Worm (Caenorhabditis elegans) whole organism, late embryonic: ENCODE results near the gene attf-2.

Source experiments
- C08G9.2 ChIP-seq: sonication (generic microtip); optimal IDR thresholded peaks from 2 replicates; lab custom pipeline; 2016; ENCODE audit warnings: mild to moderate bottlenecking, missing genetic modification characterization, moderate library complexity, missing compliant biosample characterization
- F13H6.1 ChIP-seq: sonication (generic microtip); optimal IDR thresholded peaks from 2 replicates; lab custom pipeline; 2016; ENCODE audit warnings: missing genetic modification characterization, missing compliant biosample characterization
- K02D7.2 ChIP-seq: sonication (generic microtip); optimal IDR thresholded peaks from 2 replicates; lab custom pipeline; 2017; ENCODE audit warnings: mild to moderate bottlenecking, missing genetic modification characterization, missing compliant biosample characterization
- T23F11.4 ChIP-seq: fragments of 200-800 bp; sonication (Bioruptor generic); optimal IDR thresholded peaks from 2 replicates; lab custom pipeline; 2018; ENCODE audit warnings: mild to moderate bottlenecking, missing genetic modification characterization, missing compliant biosample characterization
- Y22D7AL.16 ChIP-seq: sonication (generic microtip); optimal IDR thresholded peaks from 2 replicates; lab custom pipeline; 2016; ENCODE audit warnings: missing genetic modification characterization, missing compliant biosample characterization
- ahr-1 ChIP-seq: sonication (generic microtip); optimal IDR thresholded peaks from 2 replicates; lab custom pipeline; 2016; ENCODE audit warnings: missing genetic modification characterization, missing compliant biosample characterization
- ama-1 ChIP-seq: fragments of 150-350 bp; optimal IDR thresholded peaks from 2 replicates; lab custom pipeline; 2014
- ceh-14 ChIP-seq: sonication (generic microtip); optimal IDR thresholded peaks from 2 replicates; lab custom pipeline; 2016; ENCODE audit warnings: missing genotype, missing genetic modification characterization, missing compliant biosample characterization
- ceh-18 ChIP-seq: sonication (generic microtip); optimal IDR thresholded peaks from 2 replicates; lab custom pipeline; 2016; ENCODE audit warnings: missing genetic modification characterization, missing compliant biosample characterization
- ceh-19 ChIP-seq: fragments of 200-800 bp; sonication (Bioruptor generic); optimal IDR thresholded peaks from 2 replicates; lab custom pipeline; 2018; ENCODE audit warnings: mild to moderate bottlenecking, missing genetic modification characterization, missing compliant biosample characterization
- ceh-2 ChIP-seq: sonication (generic microtip); optimal IDR thresholded peaks from 2 replicates; lab custom pipeline; 2016; ENCODE audit warnings: missing genotype, missing genetic modification characterization, missing compliant biosample characterization
- ceh-24 ChIP-seq: sonication (generic microtip); optimal IDR thresholded peaks from 2 replicates; lab custom pipeline; 2016; ENCODE audit warnings: mild to moderate bottlenecking, missing genetic modification characterization, missing compliant biosample characterization
- ceh-31 ChIP-seq: sonication (generic microtip); optimal IDR thresholded peaks from 2 replicates; lab custom pipeline; 2016; ENCODE audit warnings: missing genetic modification characterization, missing compliant biosample characterization
- ceh-34 ChIP-seq: sonication (generic microtip); optimal IDR thresholded peaks from 2 replicates; lab custom pipeline; 2016; ENCODE audit warnings: mild to moderate bottlenecking, missing genetic modification characterization, missing compliant biosample characterization
- ceh-45 ChIP-seq: fragments of 200-800 bp; sonication (Bioruptor generic); IDR thresholded peaks from 2 replicates; pipeline ENCODE4 v1.3.6; 2022; ENCODE audit warnings: missing genetic modification reagents, missing genetic modification characterization, missing compliant biosample characterization
- ceh-9 ChIP-seq: sonication (generic microtip); optimal IDR thresholded peaks from 2 replicates; lab custom pipeline; 2016; ENCODE audit warnings: mild to moderate bottlenecking, missing genetic modification characterization, inconsistent platforms, missing compliant biosample characterization
- che-1 ChIP-seq: sonication (generic microtip); optimal IDR thresholded peaks from 2 replicates; lab custom pipeline; 2016; ENCODE audit warnings: mild to moderate bottlenecking, missing genetic modification characterization, missing compliant biosample characterization
- dmd-4 ChIP-seq: sonication (generic microtip); optimal IDR thresholded peaks from 2 replicates; lab custom pipeline; 2016; ENCODE audit warnings: borderline replicate concordance, missing genetic modification characterization, missing compliant biosample characterization
- dve-1 ChIP-seq: sonication (generic microtip); optimal IDR thresholded peaks from 2 replicates; lab custom pipeline; 2017; ENCODE audit warnings: antibody characterized with exemption, mild to moderate bottlenecking, missing genetic modification characterization, missing compliant biosample characterization
- elt-2 ChIP-seq: sonication (generic microtip); optimal IDR thresholded peaks from 2 replicates; lab custom pipeline; 2016; ENCODE audit warnings: missing genetic modification reagents, missing genetic modification characterization, missing compliant biosample characterization
- ets-4 ChIP-seq: sonication (generic microtip); optimal IDR thresholded peaks from 2 replicates; lab custom pipeline; 2016; ENCODE audit warnings: missing genetic modification characterization, missing compliant biosample characterization
- fax-1 ChIP-seq: sonication (generic microtip); optimal IDR thresholded peaks from 2 replicates; lab custom pipeline; 2016; ENCODE audit warnings: missing genotype, missing genetic modification characterization, missing compliant biosample characterization
- fkh-6 ChIP-seq: sonication (generic microtip); optimal IDR thresholded peaks from 2 replicates; lab custom pipeline; 2016; ENCODE audit warnings: missing genetic modification characterization, missing compliant biosample characterization
- gmeb-2 ChIP-seq: sonication (generic microtip); optimal IDR thresholded peaks from 2 replicates; lab custom pipeline; 2016; ENCODE audit warnings: missing genetic modification characterization, inconsistent platforms, missing compliant biosample characterization
- hlh-13 ChIP-seq: fragments of 200-800 bp; sonication (Bioruptor generic); optimal IDR thresholded peaks from 2 replicates; lab custom pipeline; 2018; ENCODE audit warnings: mild to moderate bottlenecking, missing genetic modification characterization, missing compliant biosample characterization
- hlh-8 ChIP-seq: sonication (generic microtip); optimal IDR thresholded peaks from 2 replicates; lab custom pipeline; 2016; ENCODE audit warnings: missing genotype, missing genetic modification characterization, missing compliant biosample characterization
- lim-6 ChIP-seq: sonication (generic microtip); optimal IDR thresholded peaks from 2 replicates; lab custom pipeline; 2016; ENCODE audit warnings: missing genetic modification characterization, missing compliant biosample characterization
- madf-2 ChIP-seq: sonication (generic microtip); optimal IDR thresholded peaks from 2 replicates; lab custom pipeline; 2017; ENCODE audit warnings: missing genetic modification characterization, missing compliant biosample characterization
- mec-3 ChIP-seq: sonication (generic microtip); optimal IDR thresholded peaks from 2 replicates; lab custom pipeline; 2016; ENCODE audit warnings: borderline replicate concordance, missing genetic modification characterization, missing compliant biosample characterization
- nhr-232 ChIP-seq: sonication (generic microtip); optimal IDR thresholded peaks from 2 replicates; lab custom pipeline; 2016; ENCODE audit warnings: missing genetic modification characterization, missing compliant biosample characterization
- odd-2 ChIP-seq: sonication (generic microtip); optimal IDR thresholded peaks from 2 replicates; lab custom pipeline; 2017; ENCODE audit warnings: antibody characterized with exemption, mild to moderate bottlenecking, missing genetic modification characterization, missing compliant biosample characterization
- pag-3 ChIP-seq: sonication (generic microtip); optimal IDR thresholded peaks from 2 replicates; lab custom pipeline; 2016; ENCODE audit warnings: missing compliant biosample characterization, missing genetic modification characterization, borderline replicate concordance
- pat-9 ChIP-seq: fragments of 200-800 bp; sonication (Bioruptor generic); optimal IDR thresholded peaks from 2 replicates; lab custom pipeline; 2018; ENCODE audit warnings: mild to moderate bottlenecking, missing genetic modification characterization, moderate library complexity, missing compliant biosample characterization
- pha-4 ChIP-seq: fragments of 150-350 bp; optimal IDR thresholded peaks from 2 replicates; lab custom pipeline; 2018; ENCODE audit warnings: missing biosample characterization, missing genetic modification reagents, missing genetic modification characterization
- pqm-1 ChIP-seq: sonication (generic microtip); optimal IDR thresholded peaks from 2 replicates; lab custom pipeline; 2016; ENCODE audit warnings: missing genetic modification characterization, missing compliant biosample characterization
- pros-1 ChIP-seq: fragments of 150-350 bp; optimal IDR thresholded peaks from 2 replicates; lab custom pipeline; 2014; ENCODE audit warnings: missing biosample characterization, missing genetic modification reagents, missing genetic modification characterization
- ref-2 ChIP-seq: sonication (generic microtip); optimal IDR thresholded peaks from 2 replicates; lab custom pipeline; 2016; ENCODE audit warnings: missing genetic modification characterization, missing compliant biosample characterization
- sdc-2 ChIP-seq: sonication (generic microtip); optimal IDR thresholded peaks from 2 replicates; lab custom pipeline; 2016; ENCODE audit warnings: missing genotype, missing genetic modification characterization, missing compliant biosample characterization
- sox-2 ChIP-seq: fragments of 200-800 bp; sonication (Bioruptor generic); IDR thresholded peaks from 2 replicates; pipeline ENCODE4 v1.3.6; 2022; ENCODE audit warnings: missing genetic modification reagents, missing genetic modification characterization, missing compliant biosample characterization
- sox-4 ChIP-seq: sonication (generic microtip); optimal IDR thresholded peaks from 2 replicates; lab custom pipeline; 2017; ENCODE audit warnings: mild to moderate bottlenecking, missing genetic modification characterization, inconsistent platforms, missing compliant biosample characterization
- tbx-2 ChIP-seq: sonication (generic microtip); optimal IDR thresholded peaks from 2 replicates; lab custom pipeline; 2016; ENCODE audit warnings: missing genetic modification characterization, missing compliant biosample characterization
- ttx-3 ChIP-seq: sonication (generic microtip); optimal IDR thresholded peaks from 2 replicates; lab custom pipeline; 2016; ENCODE audit warnings: missing genetic modification reagents, missing genetic modification characterization, missing compliant biosample characterization
- unc-3 ChIP-seq, 2 experiments: fragments of 200-800 bp in 1 of 2; sonication (Bioruptor generic) in 1 of 2; sonication (generic microtip) in 1 of 2; conservative IDR thresholded peaks in 1 of 2; optimal IDR thresholded peaks in 1 of 2; 2 replicates each; pipeline versions ENCODE4 v1.3.6 to Lab custom; 2016 to 2022; ENCODE audit warnings: missing compliant biosample characterization in 2 of 2, missing genetic modification characterization in 2 of 2, missing genetic modification reagents in 1 of 2
- unc-42 ChIP-seq: sonication (generic microtip); optimal IDR thresholded peaks from 2 replicates; lab custom pipeline; 2016; ENCODE audit warnings: missing genotype, missing genetic modification characterization, missing compliant biosample characterization
- zip-5 ChIP-seq: sonication (generic microtip); optimal IDR thresholded peaks from 2 replicates; lab custom pipeline; 2016; ENCODE audit warnings: missing genetic modification characterization, missing compliant biosample characterization

Gene attf-2

DNA sequence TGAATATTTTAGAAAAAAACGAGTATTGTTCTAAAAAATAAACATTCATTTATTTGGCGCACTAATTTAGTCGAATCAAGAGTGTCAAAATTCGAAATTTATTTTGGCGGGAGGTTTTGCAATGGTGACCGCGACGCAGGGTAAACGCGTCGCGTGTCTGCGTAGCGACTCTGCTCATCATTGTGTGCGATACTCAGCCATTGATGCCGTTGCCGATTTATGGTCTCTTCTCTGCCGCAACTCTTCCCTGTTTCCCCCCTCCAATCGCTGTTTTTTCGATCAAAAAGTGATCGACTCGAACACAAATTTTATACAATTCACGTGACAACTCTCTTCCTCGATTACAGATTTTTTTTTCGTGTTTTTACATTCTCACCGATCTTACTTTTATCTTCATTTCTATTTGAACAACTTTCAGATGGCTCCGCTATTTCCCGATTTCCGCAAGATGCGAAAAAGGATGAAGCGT, 595 bp upstream of the attf-2 start, which contains the start of gene F09G2.2 (continued):
- TF ChIP-seq ceh-34 (tag; lab: Kevin White, UChicago) (peak; percentile 39), madf-2 (tag; lab: Kevin White, UChicago) (peak; percentile 23), pag-3 (tag; lab: Kevin White, UChicago) (no peak), elt-2 (tag; lab: Kevin White, UChicago) (peak; percentile 31), C08G9.2 (tag; lab: Kevin White, UChicago) (no peak), fkh-6 (tag; lab: Kevin White, UChicago) (no peak), ahr-1 (tag; lab: Kevin White, UChicago) (no peak), sox-2 (no peak), ceh-31 (tag; lab: Kevin White, UChicago) (peak; percentile 72), ceh-18 (tag; lab: Kevin White, UChicago) (peak; percentile 48), pqm-1 (tag; lab: Kevin White, UChicago) (no peak), ref-2 (peak; percentile 25), hlh-8 (tag; lab: Kevin White, UChicago) (no peak), F13H6.1 (tag; lab: Kevin White, UChicago) (no peak), ceh-19 (no peak), ets-4 (tag; lab: Kevin White, UChicago) (no peak), unc-42 (tag; lab: Kevin White, UChicago) (peak; percentile 58), fax-1 (no peak), lim-6 (tag; lab: Kevin White, UChicago) (no peak), K02D7.2 (tag; lab: Kevin White, UChicago) (no peak), ama-1 (lab: Kevin White, UChicago) (no peak), gmeb-2 (tag; lab: Kevin White, UChicago) (no peak), dve-1 (tag; lab: Kevin White, UChicago) (peak; percentile 42), pat-9 (tag; lab: Kevin White, UChicago) (no peak), nhr-232 (tag; lab: Kevin White, UChicago) (no peak), mec-3 (tag; lab: Kevin White, UChicago) (no peak), ceh-9 (tag; lab: Kevin White, UChicago) (no peak), tbx-2 (tag; lab: Kevin White, UChicago) (peak; percentile 64), pha-4 (tag; lab: Kevin White, UChicago) (no peak), odd-2 (tag; lab: Kevin White, UChicago) (no peak), sdc-2 (tag; lab: Kevin White, UChicago) (no peak), zip-5 (tag; lab: Kevin White, UChicago) (no peak), ceh-2 (no peak), ttx-3 (no peak), ceh-45 (GFP tag; lab: Robert Waterston, UW) (no peak), ceh-24 (tag; lab: Kevin White, UChicago) (no peak), unc-3 (GFP tag; conservative IDR thresholded peaks at IDR 0.05; lab: Robert Waterston, UW) (no peak), unc-3 (tag; optimal IDR thresholded peaks at IDR 0.05; lab: Kevin White, UChicago) (no peak), hlh-13 (no peak), Y22D7AL.16 (tag; lab: Kevin White, UChicago) (no peak), sox-4 (no peak)

ce11 chrV:7194818-7195217, 1.1 kb downstream of the attf-2 start:
- TF ChIP-seq T23F11.4 (GFP tag; lab: Kevin White, UChicago), result no peak
- TF ChIP-seq pqm-1 (tag; lab: Kevin White, UChicago), result no peak
- no peak for TF ChIP-seq unc-3 (GFP tag; conservative IDR thresholded peaks at IDR 0.05; lab: Robert Waterston, UW)
- no peak for TF ChIP-seq unc-3 (tag; optimal IDR thresholded peaks at IDR 0.05; lab: Kevin White, UChicago)
- TF ChIP-seq ceh-9 (tag; lab: Kevin White, UChicago), result no peak
- no peak for TF ChIP-seq hlh-8 (tag; lab: Kevin White, UChicago)
- TF ChIP-seq zip-5 (tag; lab: Kevin White, UChicago), result no peak
- no peak for TF ChIP-seq dmd-4 (tag; lab: Kevin White, UChicago)
- no peak for TF ChIP-seq hlh-13
- no peak for TF ChIP-seq sdc-2 (tag; lab: Kevin White, UChicago)
- TF ChIP-seq pros-1, result no peak
- no peak for TF ChIP-seq che-1
- TF ChIP-seq fax-1, result no peak
- TF ChIP-seq ets-4 (tag; lab: Kevin White, UChicago), result no peak
- no peak for TF ChIP-seq ceh-14 (tag; lab: Kevin White, UChicago)
- TF ChIP-seq ceh-2, result no peak
- TF ChIP-seq ref-2, result no peak
- no peak for TF ChIP-seq K02D7.2 (tag; lab: Kevin White, UChicago)
